Worm (Caenorhabditis elegans) whole organism, late embryonic: ENCODE data around the gene hrg-4.

Source experiments
- F13H6.1 ChIP-seq: sonication (generic microtip); optimal IDR thresholded peaks from 2 replicates; lab custom pipeline; 2016; ENCODE audit warnings: missing genetic modification characterization, missing compliant biosample characterization
- K02D7.2 ChIP-seq: sonication (generic microtip); optimal IDR thresholded peaks from 2 replicates; lab custom pipeline; 2017; ENCODE audit warnings: mild to moderate bottlenecking, missing genetic modification characterization, missing compliant biosample characterization
- K09A11.1 ChIP-seq: sonication (generic microtip); optimal IDR thresholded peaks from 2 replicates; lab custom pipeline; 2017; ENCODE audit warnings: antibody characterized with exemption, mild to moderate bottlenecking, missing genetic modification characterization, missing compliant biosample characterization; ENCODE audit not compliant: insufficient read depth
- ceh-45 ChIP-seq: fragments of 200-800 bp; sonication (Bioruptor generic); IDR thresholded peaks from 2 replicates; pipeline ENCODE4 v1.3.6; 2022; ENCODE audit warnings: missing genetic modification reagents, missing genetic modification characterization, missing compliant biosample characterization
- dve-1 ChIP-seq: sonication (generic microtip); optimal IDR thresholded peaks from 2 replicates; lab custom pipeline; 2017; ENCODE audit warnings: antibody characterized with exemption, mild to moderate bottlenecking, missing genetic modification characterization, missing compliant biosample characterization
- elt-2 ChIP-seq: sonication (generic microtip); optimal IDR thresholded peaks from 2 replicates; lab custom pipeline; 2016; ENCODE audit warnings: missing genetic modification reagents, missing genetic modification characterization, missing compliant biosample characterization
- hlh-15 ChIP-seq: sonication (generic microtip); optimal IDR thresholded peaks from 2 replicates; lab custom pipeline; 2016; ENCODE audit warnings: missing genetic modification characterization, missing compliant biosample characterization
- nhr-11 ChIP-seq: fragments of 150-350 bp; optimal IDR thresholded peaks from 2 replicates; lab custom pipeline; 2014; ENCODE audit warnings: missing biosample characterization, missing genetic modification characterization
- pat-9 ChIP-seq: fragments of 200-800 bp; sonication (Bioruptor generic); optimal IDR thresholded peaks from 2 replicates; lab custom pipeline; 2018; ENCODE audit warnings: mild to moderate bottlenecking, missing genetic modification characterization, moderate library complexity, missing compliant biosample characterization
- sdc-2 ChIP-seq: sonication (generic microtip); optimal IDR thresholded peaks from 2 replicates; lab custom pipeline; 2016; ENCODE audit warnings: missing genotype, missing genetic modification characterization, missing compliant biosample characterization
- tbx-2 ChIP-seq: sonication (generic microtip); optimal IDR thresholded peaks from 2 replicates; lab custom pipeline; 2016; ENCODE audit warnings: missing genetic modification characterization, missing compliant biosample characterization

DNA sequence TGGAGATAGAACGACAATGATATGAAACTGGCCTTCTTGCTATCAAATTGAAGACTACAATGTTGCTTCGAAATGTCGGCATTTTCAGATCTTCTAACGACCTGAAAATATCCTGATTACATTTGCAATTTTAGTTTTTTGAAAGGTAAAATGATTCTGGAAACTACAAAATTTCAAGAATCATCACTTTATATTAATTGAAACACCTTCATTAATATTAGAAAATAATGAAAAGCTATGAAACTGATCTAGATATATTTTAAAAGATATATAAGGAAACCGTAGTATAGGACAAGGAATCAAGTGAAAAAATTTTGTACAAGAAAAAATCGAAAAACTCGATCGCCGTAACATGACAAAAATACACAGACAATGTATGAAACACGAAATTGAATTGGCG is 18.9 kb downstream of the hrg-4 start, which contains the start of gene ndx-9:
- no peak for TF ChIP-seq nhr-11
- TF ChIP-seq dve-1, result no peak
- no peak for TF ChIP-seq K02D7.2 (tag; lab: Kevin White, UChicago)
- no peak for TF ChIP-seq sdc-2 (tag; lab: Kevin White, UChicago)
- TF ChIP-seq F13H6.1 (tag; lab: Kevin White, UChicago), result no peak
- TF ChIP-seq ceh-45 (GFP tag; lab: Robert Waterston, UW), result no peak
- TF ChIP-seq elt-2 (tag; lab: Kevin White, UChicago), result no peak
- no peak for TF ChIP-seq tbx-2
- TF ChIP-seq K09A11.1, result no peak
- TF ChIP-seq hlh-15, result no peak
- TF ChIP-seq pat-9 (tag; lab: Kevin White, UChicago), result no peak
